Fruit fly (Drosophila melanogaster) whole organism, embryonic: Measurements from ENCODE around the gene CG6431.

Source experiments
- Aef1 ChIP-seq: fragments of 200-800 bp; sonication (Bioruptor generic); IDR thresholded peaks from 3 replicates; pipeline ENCODE4 v1.3.6; 2022; ENCODE audit warnings: missing biosample characterization, missing genetic modification characterization
- Atf3 ChIP-seq: fragments of 200-800 bp; sonication (Bioruptor generic); optimal IDR thresholded peaks from 3 replicates; lab custom pipeline; 2016; ENCODE audit warnings: missing biosample characterization, missing genetic modification characterization
- C15 ChIP-seq: fragments of 200-800 bp; sonication (Bioruptor generic); IDR thresholded peaks from 3 replicates; pipeline ENCODE4 v1.3.6; 2022; ENCODE audit warnings: missing biosample characterization, missing genetic modification characterization
- CG10267 ChIP-seq: fragments of 200-800 bp; sonication (Bioruptor generic); optimal IDR thresholded peaks from 2 replicates; lab custom pipeline; 2018; ENCODE audit warnings: missing biosample characterization, mild to moderate bottlenecking, missing genetic modification characterization, moderate library complexity
- CG10274 ChIP-seq: fragments of 200-800 bp; sonication (Bioruptor generic); optimal IDR thresholded peaks from 3 replicates; lab custom pipeline; 2017; ENCODE audit warnings: missing biosample characterization, mild to moderate bottlenecking, missing genetic modification characterization
- CG10654 ChIP-seq: fragments of 200-800 bp; sonication (Bioruptor generic); optimal IDR thresholded peaks from 2 replicates; lab custom pipeline; 2016; ENCODE audit warnings: missing biosample characterization, missing genetic modification characterization
- CG13123 ChIP-seq: fragments of 200-800 bp; sonication (Bioruptor generic); optimal IDR thresholded peaks from 2 replicates; lab custom pipeline; 2016; ENCODE audit warnings: missing biosample characterization, missing genetic modification characterization
- CG14014 ChIP-seq: fragments of 200-800 bp; sonication (Bioruptor generic); IDR thresholded peaks from 2 replicates; pipeline ENCODE4 v1.3.6; 2022; ENCODE audit warnings: missing biosample characterization, missing genetic modification characterization
- CG14667 ChIP-seq: fragments of 200-800 bp; sonication (Bioruptor generic); IDR thresholded peaks from 2 replicates; pipeline ENCODE4 v1.3.6; 2022; ENCODE audit warnings: missing biosample characterization, missing genetic modification characterization
- CG15269 ChIP-seq: fragments of 200-800 bp; sonication (Bioruptor generic); optimal IDR thresholded peaks from 2 replicates; lab custom pipeline; 2018; ENCODE audit warnings: missing biosample characterization, mild to moderate bottlenecking, missing genetic modification characterization, moderate library complexity
- CG15479 ChIP-seq: fragments of 200-800 bp; sonication (Bioruptor generic); optimal IDR thresholded peaks from 3 replicates; lab custom pipeline; 2019; ENCODE audit warnings: missing biosample characterization, mild to moderate bottlenecking, missing genetic modification characterization, moderate library complexity
- CG15696 ChIP-seq: fragments of 200-800 bp; sonication (Bioruptor generic); optimal IDR thresholded peaks from 2 replicates; lab custom pipeline; 2019; ENCODE audit warnings: missing biosample characterization, mild to moderate bottlenecking, missing genetic modification characterization, moderate library complexity
- CG16815 ChIP-seq: fragments of 200-800 bp; sonication (Bioruptor generic); optimal IDR thresholded peaks from 3 replicates; lab custom pipeline; 2017; ENCODE audit warnings: missing biosample characterization, mild to moderate bottlenecking, missing genetic modification characterization
- CG1792 ChIP-seq: fragments of 200-800 bp; sonication (Bioruptor generic); optimal IDR thresholded peaks from 2 replicates; lab custom pipeline; 2016; ENCODE audit warnings: missing biosample characterization, missing genetic modification characterization
- CG18764 ChIP-seq: fragments of 200-800 bp; sonication (Bioruptor generic); optimal IDR thresholded peaks from 3 replicates; lab custom pipeline; 2016; ENCODE audit warnings: missing biosample characterization, missing genetic modification characterization
- CG30403 ChIP-seq: fragments of 200-800 bp; sonication (Bioruptor generic); optimal IDR thresholded peaks from 3 replicates; lab custom pipeline; 2016; ENCODE audit warnings: missing biosample characterization, missing genetic modification characterization
- CG34376 ChIP-seq: fragments of 200-800 bp; sonication (Bioruptor generic); optimal IDR thresholded peaks from 2 replicates; lab custom pipeline; 2018; ENCODE audit warnings: missing biosample characterization, mild to moderate bottlenecking, missing genetic modification characterization
- CG42726 ChIP-seq: fragments of 200-800 bp; sonication (Bioruptor generic); IDR thresholded peaks from 2 replicates; pipeline ENCODE4 v1.3.6; 2022; ENCODE audit warnings: missing biosample characterization, missing genetic modification characterization; ENCODE audit not compliant: partially characterized antibody
- CG4820 ChIP-seq: fragments of 200-800 bp; sonication (Bioruptor generic); optimal IDR thresholded peaks from 3 replicates; lab custom pipeline; 2016; ENCODE audit warnings: missing biosample characterization, missing genetic modification characterization
- CG5245 ChIP-seq: fragments of 200-800 bp; sonication (Bioruptor generic); optimal IDR thresholded peaks from 3 replicates; lab custom pipeline; 2016; ENCODE audit warnings: missing biosample characterization, missing genetic modification characterization
- CG6654 ChIP-seq: fragments of 200-800 bp; sonication (Bioruptor generic); optimal IDR thresholded peaks from 2 replicates; lab custom pipeline; 2017; ENCODE audit warnings: missing biosample characterization, mild to moderate bottlenecking, missing genetic modification characterization
- CG8388 ChIP-seq: fragments of 200-800 bp; sonication (Bioruptor generic); optimal IDR thresholded peaks from 2 replicates; lab custom pipeline; 2019; ENCODE audit warnings: missing biosample characterization, mild to moderate bottlenecking, missing genetic modification characterization, moderate library complexity
- CG9797 ChIP-seq: fragments of 200-800 bp; sonication (Bioruptor generic); optimal IDR thresholded peaks from 3 replicates; lab custom pipeline; 2018; ENCODE audit warnings: missing biosample characterization, mild to moderate bottlenecking, missing genetic modification characterization
- D19A ChIP-seq: fragments of 200-800 bp; optimal IDR thresholded peaks from 3 replicates; lab custom pipeline; 2019; ENCODE audit warnings: missing biosample characterization, mild to moderate bottlenecking, missing genetic modification characterization, moderate library complexity
- D19B ChIP-seq: fragments of 200-800 bp; sonication (Bioruptor generic); optimal IDR thresholded peaks from 2 replicates; lab custom pipeline; 2017; ENCODE audit warnings: missing biosample characterization, mild to moderate bottlenecking, missing genetic modification characterization
- GATAe ChIP-seq: fragments of 200-800 bp; sonication (Bioruptor generic); conservative IDR thresholded peaks from 2 replicates; pipeline ENCODE4 v1.3.6; 2022; ENCODE audit warnings: missing biosample characterization, missing genetic modification characterization
- Gug ChIP-seq: fragments of 200-800 bp; sonication (Bioruptor generic); IDR thresholded peaks from 4 replicates; pipeline ENCODE4 v1.3.6; 2022; ENCODE audit warnings: missing biosample characterization, missing genetic modification characterization
- HmgZ ChIP-seq: fragments of 200-800 bp; sonication (Bioruptor generic); optimal IDR thresholded peaks from 2 replicates; lab custom pipeline; 2018; ENCODE audit warnings: missing biosample characterization, mild to moderate bottlenecking, missing genetic modification characterization
- Hmx ChIP-seq: fragments of 200-800 bp; sonication (Bioruptor generic); optimal IDR thresholded peaks from 2 replicates; lab custom pipeline; 2016; ENCODE audit warnings: missing biosample characterization, missing genetic modification characterization
- Max ChIP-seq: fragments of 200-800 bp; sonication (Bioruptor generic); optimal IDR thresholded peaks from 2 replicates; lab custom pipeline; 2016; ENCODE audit warnings: missing biosample characterization, mild to moderate bottlenecking, missing genetic modification characterization
- Sox102F ChIP-seq: fragments of 200-800 bp; sonication (Bioruptor generic); optimal IDR thresholded peaks from 2 replicates; lab custom pipeline; 2018; ENCODE audit warnings: missing biosample characterization, mild to moderate bottlenecking, missing genetic modification characterization, moderate library complexity
- ash1 ChIP-seq: fragments of 200-800 bp; sonication (Bioruptor generic); optimal IDR thresholded peaks from 2 replicates; lab custom pipeline; 2018; ENCODE audit warnings: missing biosample characterization, mild to moderate bottlenecking, missing genetic modification characterization
- bigmax ChIP-seq: fragments of 200-800 bp; sonication (Bioruptor generic); optimal IDR thresholded peaks from 2 replicates; lab custom pipeline; 2018; ENCODE audit warnings: missing biosample characterization, mild to moderate bottlenecking, missing genetic modification characterization
- ci ChIP-seq: fragments of 200-800 bp; sonication (Bioruptor generic); IDR thresholded peaks from 3 replicates; pipeline ENCODE4 v1.3.6; 2022; ENCODE audit warnings: missing biosample characterization, missing genetic modification characterization
- da ChIP-seq: fragments of 200-800 bp; sonication (Bioruptor generic); optimal IDR thresholded peaks from 2 replicates; lab custom pipeline; 2016; ENCODE audit warnings: missing biosample characterization, missing genetic modification characterization
- dm ChIP-seq: fragments of 200-800 bp; sonication (Bioruptor generic); optimal IDR thresholded peaks from 3 replicates; lab custom pipeline; 2016; ENCODE audit warnings: missing biosample characterization, missing genetic modification characterization
- dmrt99B ChIP-seq: fragments of 200-800 bp; sonication (Bioruptor generic); optimal IDR thresholded peaks from 2 replicates; lab custom pipeline; 2018; ENCODE audit warnings: missing biosample characterization, mild to moderate bottlenecking, missing genetic modification characterization, moderate library complexity
- dysf ChIP-seq: fragments of 200-800 bp; sonication (Bioruptor generic); IDR thresholded peaks from 3 replicates; pipeline ENCODE4 v1.3.6; 2022; ENCODE audit warnings: missing biosample characterization, missing genetic modification characterization
- fd3F ChIP-seq: fragments of 200-800 bp; sonication (Bioruptor generic); optimal IDR thresholded peaks from 2 replicates; lab custom pipeline; 2018; ENCODE audit warnings: missing biosample characterization, mild to moderate bottlenecking, missing genetic modification characterization, moderate library complexity
- gfzf ChIP-seq: fragments of 200-800 bp; sonication (Bioruptor generic); optimal IDR thresholded peaks from 2 replicates; lab custom pipeline; 2016; ENCODE audit warnings: missing biosample characterization, mild to moderate bottlenecking, missing genetic modification characterization, moderate library complexity
- gsb ChIP-seq: fragments of 200-800 bp; sonication (Bioruptor generic); IDR thresholded peaks from 2 replicates; pipeline ENCODE4 v1.3.6; 2022; ENCODE audit warnings: missing biosample characterization, missing genetic modification characterization
- lab ChIP-seq: fragments of 200-800 bp; sonication (Bioruptor generic); optimal IDR thresholded peaks from 3 replicates; lab custom pipeline; 2017; ENCODE audit warnings: missing biosample characterization, missing genetic modification characterization, mild to moderate bottlenecking, moderate library complexity, missing genetic modification reagents
- lilli ChIP-seq: fragments of 200-800 bp; sonication (Bioruptor generic); optimal IDR thresholded peaks from 3 replicates; lab custom pipeline; 2016; ENCODE audit warnings: missing biosample characterization, missing genetic modification characterization
- luna ChIP-seq: fragments of 200-800 bp; sonication (Bioruptor generic); optimal IDR thresholded peaks from 2 replicates; lab custom pipeline; 2016; ENCODE audit warnings: missing biosample characterization, missing genetic modification characterization
- otp ChIP-seq: fragments of 200-800 bp; sonication (Bioruptor generic); IDR thresholded peaks from 3 replicates; pipeline ENCODE4, ENCODE4 v1.3.6; 2022; ENCODE audit warnings: missing biosample characterization, missing genetic modification characterization
- pho ChIP-seq: fragments of 200-800 bp; sonication (Bioruptor generic); optimal IDR thresholded peaks from 2 replicates; lab custom pipeline; 2016; ENCODE audit warnings: missing biosample characterization, missing genetic modification characterization
- scrt ChIP-seq: fragments of 200-800 bp; sonication (Bioruptor generic); optimal IDR thresholded peaks from 2 replicates; lab custom pipeline; 2018; ENCODE audit warnings: missing biosample characterization, mild to moderate bottlenecking, missing genetic modification characterization, moderate library complexity
- sens ChIP-seq: fragments of 200-800 bp; sonication (Bioruptor generic); peaks from one replicate; lab custom pipeline; 2016; ENCODE audit warnings: missing biosample characterization, missing genetic modification characterization
- sens-2 ChIP-seq: fragments of 200-800 bp; sonication (Bioruptor generic); IDR thresholded peaks from 2 replicates; pipeline ENCODE4 v1.3.6; 2022; ENCODE audit warnings: missing biosample characterization, missing genetic modification characterization
- sna ChIP-seq: fragments of 200-800 bp; sonication (Bioruptor generic); IDR thresholded peaks from 2 replicates; pipeline ENCODE4 v1.3.6; 2022; ENCODE audit warnings: missing biosample characterization, missing genetic modification characterization; ENCODE audit not compliant: partially characterized antibody

The CG6431 gene

DNA sequence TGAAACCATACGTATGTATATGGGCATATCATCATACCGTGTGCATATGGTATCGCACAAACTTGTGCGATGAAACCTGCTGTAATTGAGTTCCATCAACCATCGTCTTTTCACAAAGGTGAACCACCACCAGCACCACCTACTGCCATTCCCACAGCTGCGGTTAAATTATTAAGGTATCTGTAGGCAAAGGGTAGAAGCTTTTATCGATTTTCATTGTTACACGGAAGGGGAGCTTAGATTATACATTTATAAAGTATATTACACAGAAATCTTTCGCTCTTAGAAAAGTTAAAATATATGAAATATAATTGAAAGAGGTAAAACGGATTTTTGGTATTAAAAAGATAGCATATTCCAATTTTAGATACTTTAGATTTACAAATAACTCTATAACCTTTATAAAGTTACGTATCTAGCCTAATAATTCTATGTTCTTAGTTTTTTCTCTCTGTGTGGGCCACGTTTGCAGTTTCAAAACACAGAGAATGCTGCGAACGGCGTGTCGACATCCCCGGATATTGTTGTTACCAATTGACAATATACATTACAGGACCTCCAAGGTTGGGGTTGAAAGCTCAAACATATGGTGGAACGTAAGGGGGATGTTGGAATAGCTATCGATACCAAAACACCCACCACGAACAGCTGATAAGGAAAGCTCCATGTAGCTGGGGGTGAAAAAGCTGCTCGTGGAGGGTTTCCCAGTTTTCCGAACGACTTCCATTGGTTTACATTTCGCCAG is 36.6 kb downstream of the CG6431 start, which contains the start of gene CG6495 (continued):
- TF ChIP-seq CG13123 (GFP tag; lab: Kevin White, UChicago) (no peak), CG15269 (peak; percentile 72), Aef1 (GFP tag; lab: Robert Waterston, UW) (no peak), CG1792 (GFP tag; lab: Kevin White, UChicago) (no peak), CG16815 (no peak), lilli (peak; percentile 24), dysf (GFP tag; lab: Robert Waterston, UW) (peak; percentile 45; the same call in 2 of the 3 replicates), bigmax (GFP tag; lab: Kevin White, UChicago) (no peak), CG42726 (no peak), sens (peak; percentile 86), pho (GFP tag; lab: Kevin White, UChicago) (no peak), Max (GFP tag; lab: Kevin White, UChicago) (no peak), dmrt99B (tag; lab: Kevin White, UChicago) (peak; percentile 82), C15 (GFP tag; lab: Robert Waterston, UW) (no peak), HmgZ (peak; percentile 3), gfzf (GFP tag; lab: Kevin White, UChicago) (no peak), CG34376 (peak; percentile 15), D19A (tag; lab: Kevin White, UChicago) (peak; percentile 57), Atf3 (no peak), CG14667 (GFP tag; lab: Robert Waterston, UW) (0 out of 2 replicates have a peak, but pooled peaks have one; percentile 11), CG14014 (GFP tag; lab: Robert Waterston, UW) (peak; percentile 66), gsb (GFP tag; lab: Robert Waterston, UW) (no peak), CG18764 (GFP tag; lab: Kevin White, UChicago) (no peak), CG6654 (GFP tag; lab: Kevin White, UChicago) (no peak), luna (GFP tag; lab: Kevin White, UChicago) (no peak), sens-2 (no peak), CG5245 (peak; percentile 17), ci (GFP tag; lab: Robert Waterston, UW) (0 out of 3 replicates have a peak, but pooled peaks have one; percentile 7), otp (GFP tag; lab: Robert Waterston, UW) (no peak), Gug (GFP tag; lab: Robert Waterston, UW) (no peak), Sox102F (GFP tag; lab: Kevin White, UChicago) (peak; percentile 71), CG10654 (no peak), CG30403 (peak; percentile 61), CG4820 (peak; percentile 0), CG10267 (tag; lab: Kevin White, UChicago) (peak; percentile 42), ash1 (no peak), scrt (peak; percentile 26), CG10274 (GFP tag; lab: Kevin White, UChicago) (no peak), CG15479 (no peak), sna (GFP tag; lab: Robert Waterston, UW) (no peak), GATAe (GFP tag; lab: Robert Waterston, UW) (no peak), CG15696 (tag; lab: Kevin White, UChicago) (no peak), CG8388 (GFP tag; lab: Kevin White, UChicago) (peak; percentile 57), dm (GFP tag; lab: Kevin White, UChicago) (no peak), D19B (GFP tag; lab: Kevin White, UChicago) (no peak), da (GFP tag; lab: Kevin White, UChicago) (no peak), CG9797 (GFP tag; lab: Kevin White, UChicago) (no peak), Hmx (GFP tag; lab: Kevin White, UChicago) (no peak), fd3F (GFP tag; lab: Kevin White, UChicago) (peak; percentile 18), lab (GFP tag; lab: Kevin White, UChicago) (peak; percentile 80)
